Fruit fly (Drosophila melanogaster) whole organism, pupa: ENCODE data around the gene CG13028.

Experiments
- CG10348 ChIP-seq: fragments of 200-800 bp; sonication (Bioruptor generic); IDR thresholded peaks from 2 replicates; pipeline ENCODE4 v1.3.6; 2022; ENCODE audit warnings: missing biosample characterization, missing genetic modification characterization
- CG12605 ChIP-seq: fragments of 200-800 bp; sonication (Bioruptor generic); IDR thresholded peaks from 2 replicates; pipeline ENCODE4 v1.3.6; 2022; ENCODE audit warnings: missing biosample characterization, missing genetic modification characterization
- CG13204 ChIP-seq: fragments of 200-800 bp; sonication (Bioruptor generic); optimal IDR thresholded peaks from 2 replicates; lab custom pipeline; 2018; ENCODE audit warnings: missing biosample characterization, mild to moderate bottlenecking, missing genetic modification characterization, moderate library complexity
- CG14655 ChIP-seq: fragments of 200-800 bp; sonication (Bioruptor generic); optimal IDR thresholded peaks from 3 replicates; lab custom pipeline; 2017; ENCODE audit warnings: mild to moderate bottlenecking, missing biosample characterization, missing genetic modification reagents, missing genetic modification characterization
- CG15710 ChIP-seq: fragments of 200-800 bp; sonication (Bioruptor generic); optimal IDR thresholded peaks from 2 replicates; lab custom pipeline; 2018; ENCODE audit warnings: missing biosample characterization, mild to moderate bottlenecking, missing genetic modification characterization, moderate library complexity
- CG17806 ChIP-seq: fragments of 200-800 bp; sonication (Bioruptor generic); optimal IDR thresholded peaks from 2 replicates; lab custom pipeline; 2018; ENCODE audit warnings: missing biosample characterization, mild to moderate bottlenecking, missing genetic modification characterization, moderate library complexity
- CG32121 ChIP-seq: fragments of 200-800 bp; sonication (Bioruptor generic); IDR thresholded peaks from 2 replicates; pipeline ENCODE4 v1.3.6; 2022; ENCODE audit warnings: missing biosample characterization, missing genetic modification characterization
- CG34367 ChIP-seq: fragments of 200-800 bp; sonication (Bioruptor generic); optimal IDR thresholded peaks from 2 replicates; lab custom pipeline; 2018; ENCODE audit warnings: missing biosample characterization, mild to moderate bottlenecking, missing genetic modification characterization
- CG4496 ChIP-seq: fragments of 200-800 bp; sonication (Bioruptor generic); IDR thresholded peaks from 3 replicates; pipeline ENCODE4 v1.3.6; 2022; ENCODE audit warnings: missing biosample characterization, missing genetic modification characterization
- CG8159 ChIP-seq: fragments of 200-800 bp; sonication (Bioruptor generic); optimal IDR thresholded peaks from 3 replicates; lab custom pipeline; 2018; ENCODE audit warnings: missing biosample characterization, mild to moderate bottlenecking, missing genetic modification characterization, moderate library complexity
- CG8301 ChIP-seq: fragments of 200-800 bp; sonication (Bioruptor generic); optimal IDR thresholded peaks from 2 replicates; lab custom pipeline; 2018; ENCODE audit warnings: missing biosample characterization, mild to moderate bottlenecking, missing genetic modification characterization
- CG9948 ChIP-seq: fragments of 200-800 bp; sonication (Bioruptor generic); optimal IDR thresholded peaks from 2 replicates; lab custom pipeline; 2018; ENCODE audit warnings: missing biosample characterization, mild to moderate bottlenecking, missing genetic modification characterization, moderate library complexity
- D1 ChIP-seq: fragments of 200-800 bp; sonication (Bioruptor generic); optimal IDR thresholded peaks from 2 replicates; lab custom pipeline; 2018; ENCODE audit warnings: missing biosample characterization, mild to moderate bottlenecking, missing genetic modification characterization, moderate library complexity
- EcR ChIP-seq: fragments of 200-800 bp; sonication (Bioruptor generic); optimal IDR thresholded peaks from 3 replicates; lab custom pipeline; 2019; ENCODE audit warnings: missing biosample characterization, missing genetic modification characterization, mild to moderate bottlenecking, moderate library complexity, missing genetic modification reagents
- Ets98B ChIP-seq: fragments of 200-800 bp; sonication (Bioruptor generic); IDR thresholded peaks from 2 replicates; pipeline ENCODE4 v1.3.6; 2022; ENCODE audit warnings: missing biosample characterization, missing genetic modification characterization
- Pif1A ChIP-seq: fragments of 200-800 bp; sonication (Bioruptor generic); optimal IDR thresholded peaks from 3 replicates; lab custom pipeline; 2016; ENCODE audit warnings: missing biosample characterization, missing genetic modification characterization
- Pif1B ChIP-seq: fragments of 200-800 bp; sonication (Bioruptor generic); optimal IDR thresholded peaks from 3 replicates; lab custom pipeline; 2016; ENCODE audit warnings: missing biosample characterization, missing genetic modification characterization
- Snoo ChIP-seq: fragments of 200-800 bp; sonication (Bioruptor generic); optimal IDR thresholded peaks from 3 replicates; lab custom pipeline; 2017; ENCODE audit warnings: missing biosample characterization, mild to moderate bottlenecking, missing genetic modification characterization, inconsistent platforms
- fd96Ca ChIP-seq: fragments of 200-800 bp; sonication (Bioruptor generic); IDR thresholded peaks from 3 replicates; pipeline ENCODE4 v1.3.6; 2022; ENCODE audit warnings: missing biosample characterization, missing genetic modification characterization
- gl ChIP-seq: fragments of 200-800 bp; sonication (Bioruptor generic); optimal IDR thresholded peaks from 2 replicates; lab custom pipeline; 2018; ENCODE audit warnings: missing biosample characterization, mild to moderate bottlenecking, missing genetic modification characterization
- rn ChIP-seq: fragments of 200-800 bp; sonication (Bioruptor generic); IDR thresholded peaks from 2 replicates; pipeline ENCODE4 v1.3.6; 2022; ENCODE audit warnings: missing biosample characterization, missing genetic modification characterization

CG13028 gene

DNA sequence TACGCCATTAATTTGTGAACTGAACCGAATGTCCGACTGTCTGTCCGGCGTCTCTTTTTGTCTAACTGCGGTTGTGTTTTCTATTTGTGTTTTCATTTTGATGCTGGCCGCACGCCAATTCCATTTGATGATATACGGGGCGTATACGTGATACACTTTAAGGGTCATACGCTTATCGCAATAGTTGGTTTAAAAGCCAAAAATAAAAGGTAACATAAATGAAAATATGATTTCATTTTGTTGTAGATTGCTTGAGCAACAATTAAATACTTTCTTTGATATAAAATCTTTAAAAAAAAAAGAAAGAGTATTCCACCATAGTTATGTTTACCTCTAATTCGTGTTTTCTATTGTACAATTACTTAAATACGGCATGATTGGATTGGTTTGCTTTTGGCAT, 38.0 kb upstream of the CG13028 start:
- TF ChIP-seq CG8301 (tag; lab: Kevin White, UChicago) (peak; percentile 5), CG34367 (tag; lab: Kevin White, UChicago) (no peak), CG15710 (tag; lab: Kevin White, UChicago) (no peak), CG4496 (GFP tag; lab: Robert Waterston, UW) (peak; percentile 63), CG32121 (GFP tag; lab: Robert Waterston, UW) (peak; percentile 81), Ets98B (GFP tag; lab: Robert Waterston, UW) (peak; percentile 59)

DNA sequence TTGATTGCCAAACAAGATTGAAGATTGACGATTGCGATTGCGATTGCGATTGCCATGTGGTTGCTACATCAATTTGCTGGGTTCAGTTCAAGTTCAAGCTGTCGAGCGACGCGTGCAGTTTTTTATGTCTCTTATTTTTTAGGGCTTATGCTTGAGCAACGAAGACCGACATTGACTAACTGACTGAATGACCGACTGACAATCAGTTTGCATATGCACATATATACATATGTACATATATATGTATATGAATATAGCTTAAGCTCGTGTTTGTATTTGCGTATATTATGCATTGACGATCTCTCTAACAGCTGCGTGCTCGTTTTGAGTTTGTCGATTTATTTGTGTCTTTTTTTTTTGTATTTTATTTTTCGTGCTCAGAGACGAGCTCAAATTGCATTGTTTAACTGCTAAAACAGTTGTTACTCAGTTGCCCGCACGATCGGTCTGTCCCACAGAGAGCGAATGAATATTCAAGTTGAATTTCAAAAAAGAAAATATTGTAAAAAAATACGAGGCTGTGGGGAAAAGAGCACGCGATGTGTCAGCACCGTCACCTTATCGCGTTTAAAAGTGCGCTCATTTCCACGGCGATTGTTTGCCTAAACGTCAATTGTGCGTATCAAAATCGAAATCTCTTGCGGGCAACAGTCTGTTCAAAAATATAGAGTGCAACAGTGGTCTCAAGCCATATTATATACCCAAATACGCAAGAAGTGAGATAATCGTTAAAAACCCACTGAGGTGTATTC, 36.7 kb upstream of the CG13028 start:
- TF ChIP-seq CG32121 (GFP tag; lab: Robert Waterston, UW) (peak; percentile 32; the same call in 1 of the 2 replicates), CG4496 (GFP tag; lab: Robert Waterston, UW) (peak; percentile 34; the same call in 2 of the 3 replicates), EcR (no peak), D1 (tag; lab: Kevin White, UChicago) (no peak), Ets98B (GFP tag; lab: Robert Waterston, UW) (peak; percentile 17; the same call in 1 of the 2 replicates), CG12605 (GFP tag; lab: Robert Waterston, UW) (peak; percentile 67), CG14655 (GFP tag; lab: Kevin White, UChicago) (peak; percentile 42)

DNA sequence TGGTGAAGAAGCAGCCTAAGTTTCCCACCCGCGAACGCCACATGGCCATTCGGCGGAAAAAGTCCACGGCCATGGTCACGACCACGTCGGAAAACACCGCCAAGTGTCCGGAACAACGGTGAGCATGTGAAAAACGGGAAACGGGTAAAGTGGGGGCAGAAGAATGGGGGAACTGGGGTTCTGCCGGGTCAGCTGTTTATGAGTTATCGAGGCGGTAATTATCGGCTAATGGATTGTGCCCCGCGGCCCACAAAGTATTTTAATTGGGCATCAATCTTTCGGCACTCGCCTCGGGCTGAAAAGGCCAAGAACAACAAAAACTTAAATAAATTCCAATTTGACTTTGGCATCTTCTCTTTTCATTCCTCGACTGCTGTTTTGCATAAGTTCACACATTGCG, 35.8 kb upstream of the CG13028 start:
- no peak for TF ChIP-seq fd96Ca
- TF ChIP-seq Ets98B (GFP tag; lab: Robert Waterston, UW), result no peak
- TF ChIP-seq CG12605 (GFP tag; lab: Robert Waterston, UW), result no peak
- no peak for TF ChIP-seq rn (GFP tag; lab: Robert Waterston, UW)
- no peak for TF ChIP-seq CG13204 (GFP tag; lab: Kevin White, UChicago)
- TF ChIP-seq CG15710 (tag; lab: Kevin White, UChicago), result no peak

DNA sequence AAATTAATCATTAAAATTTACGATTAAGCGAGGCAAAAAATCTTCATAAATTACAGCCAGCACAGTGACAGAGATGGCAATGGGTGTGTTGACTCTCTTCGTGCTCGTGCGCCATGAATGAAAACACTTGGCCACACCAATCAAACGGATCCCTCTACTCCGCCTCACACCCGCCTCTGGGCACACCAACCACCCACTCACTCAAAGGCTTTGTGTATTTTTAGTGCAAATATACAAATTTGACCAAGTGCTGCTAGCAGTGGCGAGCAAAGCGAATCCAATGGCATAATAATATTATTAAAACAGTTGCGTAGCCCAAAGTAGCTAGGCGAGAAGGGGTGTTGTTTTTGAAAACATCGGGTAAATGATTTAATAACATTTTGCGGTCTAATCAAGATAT, 33.5 kb upstream of the CG13028 start:
- no peak for TF ChIP-seq CG15710 (tag; lab: Kevin White, UChicago)
- TF ChIP-seq Ets98B (GFP tag; lab: Robert Waterston, UW), result no peak
- TF ChIP-seq fd96Ca, result no peak

DNA sequence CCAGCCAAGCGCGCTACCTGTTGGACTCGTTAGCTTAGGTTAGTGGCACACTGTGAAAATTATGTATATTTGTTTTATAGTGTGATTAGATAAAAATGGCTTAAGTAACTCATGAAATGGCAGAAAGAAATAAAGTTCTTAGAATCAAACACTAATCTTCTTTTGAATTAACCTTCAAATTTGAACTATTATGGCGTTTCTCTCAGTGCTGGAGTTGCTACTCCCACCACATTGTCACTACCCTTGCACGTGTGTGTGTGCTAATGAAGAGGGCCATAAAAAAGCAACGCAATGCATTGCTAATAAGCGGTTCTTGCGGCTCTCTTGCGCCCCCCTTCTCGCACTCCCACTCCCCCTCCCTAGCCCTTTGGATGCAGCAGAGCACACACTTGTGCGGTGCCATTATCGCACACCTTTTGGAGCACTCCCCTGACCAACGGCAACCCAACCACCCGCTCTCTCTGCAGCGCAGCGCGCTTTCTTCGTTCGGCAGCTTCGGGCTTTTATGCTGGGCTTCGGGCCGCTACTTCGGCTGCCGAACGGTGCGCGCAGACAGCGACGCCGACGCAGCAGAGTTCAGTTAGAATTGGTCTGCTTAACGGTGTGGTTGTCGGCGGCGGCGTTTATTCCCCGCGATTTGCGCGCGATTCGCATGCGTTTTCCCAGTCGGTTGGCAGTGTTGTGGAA, 32.3 kb upstream of the CG13028 start:
- TF ChIP-seq Snoo (tag; lab: Kevin White, UChicago) (peak; percentile 70), CG4496 (GFP tag; lab: Robert Waterston, UW) (peak; percentile 92), CG10348 (peak; percentile 58), D1 (tag; lab: Kevin White, UChicago) (peak; percentile 35), gl (tag; lab: Kevin White, UChicago) (peak; percentile 27), CG8301 (tag; lab: Kevin White, UChicago) (peak; percentile 90), CG17806 (tag; lab: Kevin White, UChicago) (peak; percentile 76), CG12605 (GFP tag; lab: Robert Waterston, UW) (peak; percentile 69), Pif1A (GFP tag; lab: Kevin White, UChicago) (peak; percentile 88), fd96Ca (peak; percentile 83), CG8159 (tag; lab: Kevin White, UChicago) (peak; percentile 75), Ets98B (GFP tag; lab: Robert Waterston, UW) (peak; percentile 86), CG9948 (tag; lab: Kevin White, UChicago) (peak; percentile 83), CG15710 (tag; lab: Kevin White, UChicago) (peak; percentile 77), CG32121 (GFP tag; lab: Robert Waterston, UW) (peak; percentile 86), EcR (peak; percentile 65), CG13204 (GFP tag; lab: Kevin White, UChicago) (peak; percentile 97), CG34367 (tag; lab: Kevin White, UChicago) (peak; percentile 82), CG14655 (GFP tag; lab: Kevin White, UChicago) (peak; percentile 92), rn (GFP tag; lab: Robert Waterston, UW) (peak; percentile 72), Pif1B (peak; percentile 80)
- TF ChIP-seq, all 21 proteins: peak for 21

DNA sequence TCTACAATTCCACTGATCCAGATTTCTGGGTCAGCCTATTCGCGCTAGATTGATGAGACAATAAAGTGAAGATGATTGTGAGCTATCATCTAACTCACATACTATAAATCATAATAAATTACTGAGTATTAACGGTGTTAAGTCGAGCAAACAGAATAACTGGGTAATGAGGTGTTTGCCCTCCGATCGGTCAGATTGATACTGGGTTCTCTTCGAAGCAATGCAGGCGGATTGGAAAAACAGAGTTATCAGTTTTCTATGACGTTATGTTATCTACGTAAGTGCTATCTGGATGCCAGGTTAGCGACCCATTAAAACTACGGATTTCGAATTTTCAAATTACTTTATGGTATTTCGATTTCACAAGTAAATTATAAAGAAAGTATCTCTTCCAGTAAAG, 31.1 kb upstream of the CG13028 start:
- TF ChIP-seq EcR (peak; percentile 31), CG10348 (no peak)
